Worm (Caenorhabditis elegans) whole organism, L3 larva: ENCODE results near the gene K02D10.8.

ENCODE experiments used
- elt-1 ChIP-seq: fragments of 150-350 bp; optimal IDR thresholded peaks from 2 replicates; lab custom pipeline; 2014; ENCODE audit warnings: missing biosample characterization, missing genetic modification characterization
- fkh-10 ChIP-seq: sonication (generic microtip); optimal IDR thresholded peaks from 2 replicates; lab custom pipeline; 2017; ENCODE audit warnings: missing biosample characterization, missing genetic modification reagents, missing genetic modification characterization
- fos-1 ChIP-seq: fragments of 150-350 bp; optimal IDR thresholded peaks from 2 replicates; lab custom pipeline; 2014; ENCODE audit warnings: missing biosample characterization, missing genetic modification characterization
- lin-39 ChIP-seq: fragments of 150-350 bp; optimal IDR thresholded peaks from 2 replicates; lab custom pipeline; 2018; ENCODE audit warnings: missing biosample characterization, missing genetic modification reagents, missing genetic modification characterization
- nhr-23 ChIP-seq: fragments of 150-350 bp; optimal IDR thresholded peaks from 2 replicates; lab custom pipeline; 2014; ENCODE audit warnings: missing biosample characterization, missing genetic modification reagents, missing genetic modification characterization

- TF ChIP-seq lin-39 (tag; lab: Kevin White, UChicago), result no peak
- TF ChIP-seq elt-1 (tag; lab: Kevin White, UChicago), result no peak
- TF ChIP-seq fos-1, result no peak
- peak; percentile 67 for TF ChIP-seq nhr-23
- no peak for TF ChIP-seq fkh-10 (GFP tag; lab: Kevin White, UChicago)
Observed at ce11 chrIII:8800796-8801083, 14.6 kb downstream of the K02D10.8 start.
